Worm (Caenorhabditis elegans) whole organism, L1 larva: ENCODE results near the gene F09E5.16.
A peak's percentile ranks its signal among the peaks of the same experiment; 100 is the strongest.

ENCODE experiments used
- C04F5.9 ChIP-seq: sonication (generic microtip); optimal IDR thresholded peaks from 2 replicates; lab custom pipeline; 2016; ENCODE audit warnings: missing genetic modification characterization, missing compliant biosample characterization
- C16A3.4 ChIP-seq: fragments of 150-350 bp; optimal IDR thresholded peaks from 2 replicates; lab custom pipeline; 2014; ENCODE audit warnings: missing biosample characterization, missing genetic modification characterization
- C34B4.2 ChIP-seq: sonication (generic microtip); optimal IDR thresholded peaks from 2 replicates; lab custom pipeline; 2017; ENCODE audit warnings: mild to moderate bottlenecking, missing genetic modification characterization, missing compliant biosample characterization
- F16B12.6 ChIP-seq: fragments of 150-350 bp; optimal IDR thresholded peaks from 2 replicates; lab custom pipeline; 2014; ENCODE audit warnings: missing biosample characterization, missing genetic modification characterization
- Y116A8C.19 ChIP-seq: sonication (generic microtip); optimal IDR thresholded peaks from 2 replicates; lab custom pipeline; 2016; ENCODE audit warnings: missing compliant biosample characterization, missing genetic modification characterization, borderline replicate concordance
- aha-1 ChIP-seq: fragments of 150-350 bp; optimal IDR thresholded peaks from 2 replicates; lab custom pipeline; 2014; ENCODE audit warnings: missing biosample characterization, missing genetic modification characterization
- alr-1 ChIP-seq: fragments of 200-800 bp; sonication (Bioruptor generic); optimal IDR thresholded peaks from 2 replicates; lab custom pipeline; 2018; ENCODE audit warnings: borderline replicate concordance, mild to moderate bottlenecking, missing genetic modification characterization, missing compliant biosample characterization
- ama-1 ChIP-seq: fragments of 150-350 bp; optimal IDR thresholded peaks from 2 replicates; lab custom pipeline; 2014
- ceh-63 ChIP-seq: fragments of 200-800 bp; sonication (Bioruptor generic); optimal IDR thresholded peaks from 2 replicates; lab custom pipeline; 2018; ENCODE audit warnings: mild to moderate bottlenecking, missing genetic modification characterization, missing compliant biosample characterization
- ceh-8 ChIP-seq: fragments of 200-800 bp; sonication (Bioruptor generic); optimal IDR thresholded peaks from 2 replicates; lab custom pipeline; 2018; ENCODE audit warnings: mild to moderate bottlenecking, missing genetic modification characterization, moderate library complexity, missing compliant biosample characterization
- ceh-82 ChIP-seq, 3 experiments: fragments of 150-350 bp in 1 of 3; sonication (generic microtip) in 2 of 3; optimal IDR thresholded peaks; 2 replicates each; lab custom pipeline; 2014 to 2017; ENCODE audit warnings: missing biosample characterization in 3 of 3, missing genetic modification characterization in 3 of 3
- ceh-88 ChIP-seq: fragments of 200-800 bp; sonication (Bioruptor generic); IDR thresholded peaks from 2 replicates; pipeline ENCODE4 v1.3.6; 2022; ENCODE audit warnings: missing genetic modification characterization, missing compliant biosample characterization
- ces-1 ChIP-seq: fragments of 150-350 bp; optimal IDR thresholded peaks from 2 replicates; lab custom pipeline; 2014; ENCODE audit warnings: missing biosample characterization, missing genetic modification reagents, missing genetic modification characterization
- dpl-1 ChIP-seq, 3 experiments: fragments of 150-350 bp in 2 of 3; sonication (generic microtip) in 1 of 3; optimal IDR thresholded peaks; 2 replicates each; lab custom pipeline; 2014 to 2017; ENCODE audit warnings: missing biosample characterization in 3 of 3, missing genetic modification characterization in 3 of 3, missing genetic modification reagents in 3 of 3
- dsc-1 ChIP-seq: sonication (generic microtip); optimal IDR thresholded peaks from 2 replicates; lab custom pipeline; 2016; ENCODE audit warnings: mild to moderate bottlenecking, missing genetic modification characterization, missing compliant biosample characterization
- egl-13 ChIP-seq: sonication (generic microtip); optimal IDR thresholded peaks from 2 replicates; lab custom pipeline; 2016; ENCODE audit warnings: missing genotype, missing genetic modification reagents, missing genetic modification characterization, missing compliant biosample characterization
- elt-2 ChIP-seq: sonication (generic microtip); optimal IDR thresholded peaks from 2 replicates; lab custom pipeline; 2016; ENCODE audit warnings: missing genetic modification characterization, mild to moderate bottlenecking, inconsistent platforms, missing compliant biosample characterization, missing genetic modification reagents
- fkh-10 ChIP-seq: sonication (generic microtip); optimal IDR thresholded peaks from 2 replicates; lab custom pipeline; 2017; ENCODE audit warnings: missing biosample characterization, missing genetic modification reagents, missing genetic modification characterization
- fkh-4 ChIP-seq: sonication (generic microtip); optimal IDR thresholded peaks from 2 replicates; lab custom pipeline; 2016; ENCODE audit warnings: missing compliant biosample characterization, missing genetic modification characterization, borderline replicate concordance
- fkh-8 ChIP-seq: sonication (generic microtip); optimal IDR thresholded peaks from 2 replicates; lab custom pipeline; 2016; ENCODE audit warnings: mild to moderate bottlenecking, missing genetic modification characterization, missing compliant biosample characterization
- fos-1 ChIP-seq: fragments of 150-350 bp; optimal IDR thresholded peaks from 2 replicates; lab custom pipeline; 2014; ENCODE audit warnings: missing biosample characterization, missing genetic modification characterization
- grh-1 ChIP-seq: fragments of 200-800 bp; sonication (Bioruptor generic); IDR thresholded peaks from 2 replicates; pipeline ENCODE4 v1.3.6; 2022; ENCODE audit warnings: missing genetic modification reagents, missing genetic modification characterization, missing compliant biosample characterization
- hlh-4 ChIP-seq: sonication (generic microtip); optimal IDR thresholded peaks from 2 replicates; lab custom pipeline; 2016; ENCODE audit warnings: mild to moderate bottlenecking, missing genetic modification characterization, missing compliant biosample characterization
- lin-14 ChIP-seq: fragments of 200-800 bp; sonication (Bioruptor generic); optimal IDR thresholded peaks from 2 replicates; lab custom pipeline; 2018; ENCODE audit warnings: mild to moderate bottlenecking, missing genetic modification characterization, moderate library complexity, missing compliant biosample characterization
- lin-15B ChIP-seq: fragments of 150-350 bp; sonication (generic microtip); optimal IDR thresholded peaks from 3 replicates; lab custom pipeline; 2014; ENCODE audit warnings: missing biosample characterization, missing genetic modification characterization
- lin-39 ChIP-seq: fragments of 150-350 bp; optimal IDR thresholded peaks from 2 replicates; lab custom pipeline; 2014; ENCODE audit warnings: missing biosample characterization, missing genetic modification reagents, missing genetic modification characterization
- lsy-2 ChIP-seq, 2 experiments: fragments of 150-350 bp; optimal IDR thresholded peaks; 2 replicates each; lab custom pipeline; 2014; ENCODE audit warnings: missing biosample characterization in 2 of 2, missing genetic modification characterization in 2 of 2
- mab-9 ChIP-seq: fragments of 200-800 bp; sonication (Bioruptor generic); IDR thresholded peaks from 2 replicates; pipeline ENCODE4 v1.3.6; 2022; ENCODE audit warnings: missing genetic modification reagents, missing genetic modification characterization, missing compliant biosample characterization
- mdl-1 ChIP-seq, 2 experiments: fragments of 150-350 bp; optimal IDR thresholded peaks; 2 replicates each; lab custom pipeline; 2014 to 2017; ENCODE audit warnings: missing biosample characterization in 2 of 2, missing genetic modification characterization in 2 of 2, inconsistent platforms in 1 of 2
- mep-1 ChIP-seq: fragments of 150-350 bp; optimal IDR thresholded peaks from 2 replicates; lab custom pipeline; 2014; ENCODE audit warnings: missing biosample characterization, missing genetic modification characterization
- nhr-11 ChIP-seq: fragments of 150-350 bp; optimal IDR thresholded peaks from 2 replicates; lab custom pipeline; 2014; ENCODE audit warnings: missing biosample characterization, missing genetic modification characterization
- nhr-20 ChIP-seq: sonication (generic microtip); optimal IDR thresholded peaks from 2 replicates; lab custom pipeline; 2016; ENCODE audit warnings: mild to moderate bottlenecking, missing genetic modification characterization, missing compliant biosample characterization
- nhr-47 ChIP-seq: sonication (generic microtip); optimal IDR thresholded peaks from 2 replicates; lab custom pipeline; 2016; ENCODE audit warnings: mild to moderate bottlenecking, missing genetic modification characterization, moderate library complexity, missing compliant biosample characterization
- nhr-71 ChIP-seq: sonication (generic microtip); optimal IDR thresholded peaks from 2 replicates; lab custom pipeline; 2016; ENCODE audit warnings: mild to moderate bottlenecking, missing genetic modification characterization, moderate library complexity, missing compliant biosample characterization
- nhr-85 ChIP-seq: sonication (generic microtip); peaks from one replicate; lab custom pipeline; 2016; ENCODE audit warnings: missing genetic modification characterization, inconsistent platforms, missing compliant biosample characterization
- nhr-90 ChIP-seq: sonication (generic microtip); optimal IDR thresholded peaks from 2 replicates; lab custom pipeline; 2016; ENCODE audit warnings: mild to moderate bottlenecking, missing genetic modification characterization, missing compliant biosample characterization; ENCODE audit not compliant: poor library complexity
- pag-3 ChIP-seq: sonication (generic microtip); optimal IDR thresholded peaks from 2 replicates; lab custom pipeline; 2017; ENCODE audit warnings: missing genetic modification characterization, mild to moderate bottlenecking, missing compliant biosample characterization, antibody characterized with exemption, borderline replicate concordance; ENCODE audit not compliant: insufficient read depth
- pax-3 ChIP-seq: fragments of 200-800 bp; sonication (Bioruptor generic); optimal IDR thresholded peaks from 2 replicates; lab custom pipeline; 2018; ENCODE audit warnings: mild to moderate bottlenecking, missing genetic modification characterization, moderate library complexity, missing compliant biosample characterization
- pqm-1 ChIP-seq: sonication (generic microtip); optimal IDR thresholded peaks from 3 replicates; lab custom pipeline; 2017; ENCODE audit warnings: missing biosample characterization, missing genetic modification characterization
- rnt-1 ChIP-seq: sonication (generic microtip); optimal IDR thresholded peaks from 2 replicates; lab custom pipeline; 2016; ENCODE audit warnings: mild to moderate bottlenecking, missing genetic modification characterization, moderate library complexity, missing compliant biosample characterization
- skn-1 ChIP-seq: fragments of 150-350 bp; optimal IDR thresholded peaks from 2 replicates; lab custom pipeline; 2014; ENCODE audit warnings: missing biosample characterization, missing genetic modification characterization
- snu-23 ChIP-seq: sonication (generic microtip); optimal IDR thresholded peaks from 2 replicates; lab custom pipeline; 2016; ENCODE audit warnings: missing genetic modification characterization, missing compliant biosample characterization
- sox-4 ChIP-seq: sonication (generic microtip); optimal IDR thresholded peaks from 2 replicates; lab custom pipeline; 2016; ENCODE audit warnings: missing genetic modification characterization, missing compliant biosample characterization
- swsn-7 ChIP-seq: sonication (generic microtip); optimal IDR thresholded peaks from 2 replicates; lab custom pipeline; 2016; ENCODE audit warnings: missing genetic modification characterization, missing compliant biosample characterization
- tbx-2 ChIP-seq: sonication (generic microtip); optimal IDR thresholded peaks from 2 replicates; lab custom pipeline; 2016; ENCODE audit warnings: missing genetic modification characterization, missing compliant biosample characterization
- tlp-1 ChIP-seq: fragments of 150-350 bp; optimal IDR thresholded peaks from 2 replicates; lab custom pipeline; 2014; ENCODE audit warnings: missing biosample characterization, missing genetic modification characterization
- unc-30 ChIP-seq: sonication (generic microtip); optimal IDR thresholded peaks from 2 replicates; lab custom pipeline; 2017; ENCODE audit warnings: missing biosample characterization, missing genetic modification characterization
- unc-98 ChIP-seq: fragments of 200-800 bp; sonication (Bioruptor generic); IDR thresholded peaks from 2 replicates; pipeline ENCODE4 v1.3.6; 2022; ENCODE audit warnings: missing genetic modification characterization, missing compliant biosample characterization
- vab-15 ChIP-seq: sonication (generic microtip); optimal IDR thresholded peaks from 2 replicates; lab custom pipeline; 2017; ENCODE audit warnings: missing genotype, mild to moderate bottlenecking, missing genetic modification characterization, missing compliant biosample characterization
- zag-1 ChIP-seq: fragments of 150-350 bp; optimal IDR thresholded peaks from 2 replicates; lab custom pipeline; 2014; ENCODE audit warnings: missing biosample characterization, missing genetic modification characterization
- zip-4 ChIP-seq: fragments of 200-800 bp; sonication (Bioruptor generic); optimal IDR thresholded peaks from 2 replicates; lab custom pipeline; 2018; ENCODE audit warnings: mild to moderate bottlenecking, missing genetic modification characterization, moderate library complexity, missing compliant biosample characterization
- ztf-4 ChIP-seq: fragments of 150-350 bp; optimal IDR thresholded peaks from 2 replicates; lab custom pipeline; 2014; ENCODE audit warnings: missing biosample characterization, missing genetic modification characterization

The F09E5.16 gene

DNA sequence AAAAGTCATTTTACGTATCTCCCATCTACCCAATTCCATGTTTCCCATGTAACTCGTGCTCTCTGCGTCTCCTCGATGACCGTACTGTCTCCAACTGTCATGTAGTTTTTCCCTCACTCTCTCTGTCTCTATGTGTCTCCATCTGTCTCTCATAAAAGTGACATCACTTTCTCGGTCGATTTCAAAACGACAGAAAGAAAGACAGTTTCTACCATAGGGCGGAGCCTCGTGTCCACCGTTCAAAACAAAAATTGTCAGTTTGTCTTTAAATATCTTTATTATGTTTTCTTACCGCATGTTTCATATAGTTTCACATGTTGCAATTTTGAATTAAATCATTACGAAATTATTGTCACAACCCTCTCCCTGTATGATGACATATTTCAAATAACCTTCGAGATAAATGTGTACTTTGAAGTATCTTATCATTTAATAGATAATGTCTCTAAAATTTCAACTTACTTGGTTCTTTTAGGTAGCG is 35.3 kb downstream of the F09E5.16 start (continued):
- TF ChIP-seq egl-13 (tag; lab: Kevin White, UChicago) (peak; percentile 67), F16B12.6 (no peak), zag-1 (no peak), tbx-2 (peak; percentile 83), C16A3.4 (tag; lab: Kevin White, UChicago) (peak; percentile 79), rnt-1 (tag; lab: Kevin White, UChicago) (peak; percentile 86), unc-30 (tag; lab: Kevin White, UChicago) (no peak), pax-3 (peak; percentile 56), zip-4 (GFP tag; lab: Kevin White, UChicago) (peak; percentile 22), pag-3 (no peak), mab-9 (GFP tag; lab: Robert Waterston, UW) (peak; percentile 49; the same call in 1 of the 2 replicates), alr-1 (no peak), ceh-8 (GFP tag; lab: Kevin White, UChicago) (no peak), elt-2 (peak; percentile 89), lin-39 (tag; lab: Kevin White, UChicago) (peak; percentile 22), aha-1 (no peak), C34B4.2 (tag; lab: Kevin White, UChicago) (no peak), pqm-1 (no peak), swsn-7 (tag; lab: Kevin White, UChicago) (peak; percentile 84), grh-1 (peak; percentile 79), fkh-8 (tag; lab: Kevin White, UChicago) (peak; percentile 49), snu-23 (GFP tag; lab: Kevin White, UChicago) (peak; percentile 92), hlh-4 (tag; lab: Kevin White, UChicago) (no peak), nhr-85 (tag; lab: Kevin White, UChicago) (peak; percentile 100), unc-98 (GFP tag; lab: Robert Waterston, UW) (no peak), ztf-4 (tag; lab: Kevin White, UChicago) (peak; percentile 53), ceh-88 (GFP tag; lab: Robert Waterston, UW) (0 out of 2 replicates have a peak, but pooled peaks have one; percentile 16), nhr-90 (tag; lab: Kevin White, UChicago) (peak; percentile 85), dpl-1 (GFP tag; optimal IDR thresholded peaks at IDR 0.05; lab: Kevin White, UChicago) (peak; percentile 49 to 59 (median 51)), mep-1 (peak; percentile 85), sox-4 (tag; lab: Kevin White, UChicago) (no peak), skn-1 (peak; percentile 78), ceh-82 (tag; optimal IDR thresholded peaks at IDR 0.05; lab: Kevin White, UChicago) (peak in 2 of 3 experiments; percentile 40 to 55), Y116A8C.19 (tag; lab: Kevin White, UChicago) (no peak), lin-15B (no peak), ama-1 (lab: Kevin White, UChicago) (peak; percentile 39), fkh-4 (tag; lab: Kevin White, UChicago) (no peak), fos-1 (tag; lab: Kevin White, UChicago) (peak; percentile 82), C04F5.9 (tag; lab: Kevin White, UChicago) (peak; percentile 36), tlp-1 (tag; lab: Kevin White, UChicago) (no peak), nhr-47 (tag; lab: Kevin White, UChicago) (peak; percentile 83), ces-1 (no peak)

DNA sequence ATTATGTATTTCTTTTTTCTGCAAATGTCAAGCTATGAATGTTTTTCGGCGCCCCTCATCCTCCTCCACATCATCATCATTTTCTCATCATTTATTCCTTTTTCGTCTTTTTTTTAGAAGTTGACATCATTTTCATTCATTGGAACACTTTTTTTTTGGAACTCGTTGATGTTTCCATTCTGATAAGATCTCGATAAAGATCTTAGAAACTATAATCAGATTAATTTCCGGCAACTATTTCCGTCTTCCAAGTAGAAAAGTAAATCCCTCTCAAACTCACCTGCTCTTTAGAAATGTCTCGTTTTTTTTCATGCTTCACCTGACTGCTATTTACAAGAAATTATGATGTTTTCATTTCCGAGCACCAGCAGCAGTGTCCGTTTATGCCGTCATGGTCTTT is 36.6 kb downstream of the F09E5.16 start:
- peak; percentile 39 for TF ChIP-seq egl-13 (tag; lab: Kevin White, UChicago)
- no peak for TF ChIP-seq snu-23 (GFP tag; lab: Kevin White, UChicago)
- no peak for TF ChIP-seq nhr-20
- peak; percentile 1 for TF ChIP-seq sox-4 (tag; lab: Kevin White, UChicago)
- TF ChIP-seq mep-1 = peak; percentile 27
- TF ChIP-seq mdl-1 (tag; optimal IDR thresholded peaks at IDR 0.05; lab: Kevin White, UChicago) = no peak
- TF ChIP-seq vab-15 (tag; lab: Kevin White, UChicago) = no peak
- TF ChIP-seq lsy-2 (tag; optimal IDR thresholded peaks at IDR 0.05; lab: Kevin White, UChicago) = peak in 1 of 2 experiments; percentile 10
- peak; percentile 89 for TF ChIP-seq dsc-1 (tag; lab: Kevin White, UChicago)
- peak; percentile 41 for TF ChIP-seq nhr-11 (tag; lab: Kevin White, UChicago)
- TF ChIP-seq unc-30 (tag; lab: Kevin White, UChicago) = no peak
- peak; percentile 54 for TF ChIP-seq lin-14 (GFP tag; lab: Kevin White, UChicago)
- no peak for TF ChIP-seq ceh-63
- TF ChIP-seq ztf-4 (tag; lab: Kevin White, UChicago) = peak; percentile 12
- peak; percentile 84 for TF ChIP-seq fkh-8 (tag; lab: Kevin White, UChicago)
- TF ChIP-seq pax-3 = peak; percentile 70
- TF ChIP-seq nhr-47 (tag; lab: Kevin White, UChicago) = peak; percentile 60
- peak; percentile 2 for TF ChIP-seq swsn-7 (tag; lab: Kevin White, UChicago)
- TF ChIP-seq fkh-10 = no peak
- no peak for TF ChIP-seq ceh-82 (tag; optimal IDR thresholded peaks at IDR 0.05; lab: Kevin White, UChicago)
- no peak for TF ChIP-seq dpl-1 (GFP tag; optimal IDR thresholded peaks at IDR 0.05; lab: Kevin White, UChicago)
- TF ChIP-seq nhr-71 = peak; percentile 75
